Worm (Caenorhabditis elegans) whole organism, L4/young adult: ENCODE data around the gene zhit-3.

Experiments used
- dao-5 ChIP-seq: sonication (generic microtip); optimal IDR thresholded peaks from 2 replicates; lab custom pipeline; 2016; ENCODE audit warnings: missing genotype, missing genetic modification characterization, moderate library complexity, missing compliant biosample characterization
- him-1 ChIP-seq: sonication (generic microtip); optimal IDR thresholded peaks from 2 replicates; lab custom pipeline; 2016; ENCODE audit warnings: missing genotype, missing genetic modification reagents, missing genetic modification characterization, missing compliant biosample characterization

DNA sequence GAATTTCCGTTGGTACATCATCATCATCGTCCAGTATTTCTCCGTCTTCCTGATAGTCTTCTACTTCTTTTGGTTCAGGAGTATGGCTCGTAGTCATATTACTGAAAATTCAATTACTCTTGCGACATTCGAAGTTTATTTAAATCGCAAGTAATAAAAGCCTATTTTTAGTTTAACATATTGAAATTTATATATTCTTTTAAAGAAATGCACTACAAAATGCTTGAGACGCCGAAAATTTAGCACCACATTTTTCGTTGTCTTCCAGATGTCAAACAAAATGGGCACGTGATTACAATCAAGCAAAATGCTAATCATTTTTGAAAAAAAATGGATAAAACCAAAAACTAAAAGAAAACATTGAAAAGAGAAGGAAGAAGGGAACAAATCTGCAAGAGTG, at the start of gene zhit-3:
- TF ChIP-seq dao-5 (no peak), him-1 (tag; lab: Kevin White, UChicago) (no peak)
